Worm (Caenorhabditis elegans) whole organism, mixed stage, embryonic: ENCODE data around the gene srh-37.

Experiments
- M03D4.4 ChIP-seq: sonication (generic microtip); optimal IDR thresholded peaks from 2 replicates; lab custom pipeline; 2017; ENCODE audit warnings: mild to moderate bottlenecking, missing genetic modification characterization, missing compliant biosample characterization
- bed-3 ChIP-seq: fragments of 200-800 bp; sonication (Bioruptor generic); optimal IDR thresholded peaks from 3 replicates; lab custom pipeline; 2018; ENCODE audit warnings: mild to moderate bottlenecking, missing genetic modification characterization, moderate library complexity, missing compliant biosample characterization
- blmp-1 ChIP-seq: fragments of 150-350 bp; optimal IDR thresholded peaks from 2 replicates; lab custom pipeline; 2014; ENCODE audit warnings: missing biosample characterization, missing genetic modification characterization
- ceh-39 ChIP-seq: fragments of 150-350 bp; optimal IDR thresholded peaks from 2 replicates; lab custom pipeline; 2014; ENCODE audit warnings: missing biosample characterization, missing genetic modification characterization
- ceh-43 ChIP-seq: fragments of 200-800 bp; sonication (Bioruptor generic); optimal IDR thresholded peaks from 2 replicates; lab custom pipeline; 2018; ENCODE audit warnings: mild to moderate bottlenecking, missing genetic modification characterization, moderate library complexity, missing compliant biosample characterization
- ces-1 ChIP-seq: fragments of 150-350 bp; optimal IDR thresholded peaks from 2 replicates; lab custom pipeline; 2014; ENCODE audit warnings: missing biosample characterization, missing genetic modification reagents, missing genetic modification characterization
- cnd-1 ChIP-seq: fragments of 200-800 bp; sonication (Bioruptor generic); optimal IDR thresholded peaks from 2 replicates; lab custom pipeline; 2018; ENCODE audit warnings: mild to moderate bottlenecking, missing genetic modification characterization, missing compliant biosample characterization
- drap-1 ChIP-seq: fragments of 200-800 bp; sonication (Bioruptor generic); optimal IDR thresholded peaks from 3 replicates; lab custom pipeline; 2018; ENCODE audit warnings: mild to moderate bottlenecking, missing genetic modification characterization, missing compliant biosample characterization
- elt-1 ChIP-seq: sonication (generic microtip); optimal IDR thresholded peaks from 2 replicates; lab custom pipeline; 2017; ENCODE audit warnings: missing genetic modification characterization, mild to moderate bottlenecking, missing compliant biosample characterization, antibody characterized with exemption, moderate library complexity, borderline replicate concordance; ENCODE audit not compliant: insufficient read depth
- elt-3 ChIP-seq: fragments of 150-350 bp; optimal IDR thresholded peaks from 2 replicates; lab custom pipeline; 2014; ENCODE audit warnings: missing biosample characterization, missing genetic modification characterization
- flh-1 ChIP-seq: fragments of 200-800 bp; sonication (Bioruptor generic); optimal IDR thresholded peaks from 2 replicates; lab custom pipeline; 2018; ENCODE audit warnings: mild to moderate bottlenecking, missing genetic modification characterization, moderate library complexity, missing compliant biosample characterization
- ham-2 ChIP-seq: fragments of 200-800 bp; sonication (Bioruptor generic); optimal IDR thresholded peaks from 2 replicates; lab custom pipeline; 2018; ENCODE audit warnings: mild to moderate bottlenecking, missing genetic modification characterization, missing compliant biosample characterization
- hlh-1 ChIP-seq: fragments of 150-350 bp; optimal IDR thresholded peaks from 2 replicates; lab custom pipeline; 2014; ENCODE audit warnings: missing biosample characterization, missing genetic modification reagents, missing genetic modification characterization
- lin-13 ChIP-seq: fragments of 150-350 bp; optimal IDR thresholded peaks from 2 replicates; lab custom pipeline; 2014; ENCODE audit warnings: missing biosample characterization, missing genetic modification characterization
- lin-32 ChIP-seq: fragments of 200-800 bp; sonication (Bioruptor generic); optimal IDR thresholded peaks from 2 replicates; lab custom pipeline; 2018; ENCODE audit warnings: mild to moderate bottlenecking, missing genetic modification characterization, missing compliant biosample characterization
- lsy-2 ChIP-seq: fragments of 150-350 bp; optimal IDR thresholded peaks from 2 replicates; lab custom pipeline; 2014; ENCODE audit warnings: missing biosample characterization, missing genetic modification characterization
- mab-5 ChIP-seq: fragments of 150-350 bp; optimal IDR thresholded peaks from 2 replicates; lab custom pipeline; 2014; ENCODE audit warnings: missing biosample characterization, missing genetic modification characterization
- mep-1 ChIP-seq: fragments of 150-350 bp; optimal IDR thresholded peaks from 2 replicates; lab custom pipeline; 2017; ENCODE audit warnings: missing biosample characterization, missing genetic modification reagents, missing genetic modification characterization, inconsistent platforms
- mls-2 ChIP-seq: sonication (generic microtip); optimal IDR thresholded peaks from 2 replicates; lab custom pipeline; 2016; ENCODE audit warnings: mild to moderate bottlenecking, missing genetic modification characterization, moderate library complexity, missing compliant biosample characterization
- nhr-12 ChIP-seq: fragments of 150-350 bp; optimal IDR thresholded peaks from 2 replicates; lab custom pipeline; 2014; ENCODE audit warnings: missing biosample characterization, missing genetic modification characterization
- nhr-2 ChIP-seq: fragments of 150-350 bp; optimal IDR thresholded peaks from 2 replicates; lab custom pipeline; 2014; ENCODE audit warnings: missing biosample characterization, missing genetic modification characterization
- nhr-237 ChIP-seq: fragments of 150-350 bp; optimal IDR thresholded peaks from 2 replicates; lab custom pipeline; 2014; ENCODE audit warnings: missing biosample characterization, missing genetic modification characterization
- nhr-28 ChIP-seq: fragments of 150-350 bp; optimal IDR thresholded peaks from 2 replicates; lab custom pipeline; 2014; ENCODE audit warnings: missing biosample characterization, missing genetic modification characterization
- nhr-76 ChIP-seq: sonication (generic microtip); optimal IDR thresholded peaks from 2 replicates; lab custom pipeline; 2017; ENCODE audit warnings: missing biosample characterization, missing genetic modification characterization
- sem-2 ChIP-seq: fragments of 200-800 bp; sonication (Bioruptor generic); optimal IDR thresholded peaks from 2 replicates; lab custom pipeline; 2018; ENCODE audit warnings: mild to moderate bottlenecking, missing genetic modification characterization, missing compliant biosample characterization
- snpc-4 ChIP-seq: fragments of 150-350 bp; optimal IDR thresholded peaks from 2 replicates; lab custom pipeline; 2014; ENCODE audit warnings: missing biosample characterization, missing genetic modification characterization
- sptf-1 ChIP-seq: sonication (generic microtip); optimal IDR thresholded peaks from 2 replicates; lab custom pipeline; 2017; ENCODE audit warnings: mild to moderate bottlenecking, missing genetic modification characterization, moderate library complexity, missing compliant biosample characterization
- tbx-8 ChIP-seq: fragments of 200-800 bp; sonication (Bioruptor generic); optimal IDR thresholded peaks from 2 replicates; lab custom pipeline; 2018; ENCODE audit warnings: mild to moderate bottlenecking, missing genetic modification characterization, moderate library complexity, missing compliant biosample characterization
- unc-120 ChIP-seq: sonication (generic microtip); optimal IDR thresholded peaks from 2 replicates; lab custom pipeline; 2017; ENCODE audit warnings: missing genetic modification characterization, missing compliant biosample characterization; ENCODE audit not compliant: poor library complexity, severe bottlenecking
- unc-62 ChIP-seq: fragments of 150-350 bp; optimal IDR thresholded peaks from 2 replicates; lab custom pipeline; 2014; ENCODE audit warnings: missing biosample characterization, missing genetic modification reagents, missing genetic modification characterization
- zip-8 ChIP-seq: fragments of 150-350 bp; optimal IDR thresholded peaks from 2 replicates; lab custom pipeline; 2014; ENCODE audit warnings: missing biosample characterization, missing genetic modification characterization
- ztf-11 ChIP-seq: fragments of 150-350 bp; optimal IDR thresholded peaks from 2 replicates; lab custom pipeline; 2014; ENCODE audit warnings: missing biosample characterization, missing genetic modification characterization

The srh-37 gene

DNA sequence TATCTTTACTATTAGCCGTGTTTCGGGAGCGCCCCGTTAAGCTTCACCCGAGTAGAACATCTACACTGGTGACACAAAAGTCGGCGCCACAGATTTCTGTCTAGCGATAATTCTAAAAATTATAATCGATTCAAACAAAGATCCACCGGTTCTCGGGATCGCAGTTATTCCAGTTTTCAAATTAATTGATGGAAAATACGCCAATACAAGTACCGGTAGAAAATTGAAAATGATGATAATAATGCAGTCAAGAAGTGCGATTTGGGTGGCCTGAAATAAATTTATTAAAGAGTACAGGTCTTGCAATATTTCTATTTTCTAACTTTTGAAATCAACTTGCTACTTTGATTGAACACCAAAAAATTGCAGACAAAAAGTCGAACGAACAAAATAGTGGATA is 44.8 kb downstream of the srh-37 start:
- TF ChIP-seq nhr-28 (tag; lab: Kevin White, UChicago): no peak
- TF ChIP-seq mab-5 (tag; lab: Kevin White, UChicago): no peak
- TF ChIP-seq sptf-1 (tag; lab: Kevin White, UChicago): no peak
- TF ChIP-seq sem-2 (GFP tag; lab: Kevin White, UChicago): no peak
- TF ChIP-seq unc-62 (GFP tag; lab: Kevin White, UChicago): no peak
- TF ChIP-seq lin-13 (tag; lab: Kevin White, UChicago): no peak
- no peak for TF ChIP-seq lsy-2 (tag; lab: Kevin White, UChicago)
- TF ChIP-seq ceh-39 (tag; lab: Kevin White, UChicago): no peak
- TF ChIP-seq drap-1 (GFP tag; lab: Kevin White, UChicago): no peak
- TF ChIP-seq elt-3 (tag; lab: Kevin White, UChicago): no peak
- TF ChIP-seq mep-1 (tag; lab: Kevin White, UChicago): no peak
- TF ChIP-seq nhr-76 (tag; lab: Kevin White, UChicago): no peak
- no peak for TF ChIP-seq ces-1 (GFP tag; lab: Kevin White, UChicago)
- TF ChIP-seq mls-2 (tag; lab: Kevin White, UChicago): no peak
- TF ChIP-seq hlh-1 (tag; lab: Kevin White, UChicago): no peak
- TF ChIP-seq bed-3 (GFP tag; lab: Kevin White, UChicago): no peak
- TF ChIP-seq ceh-43 (GFP tag; lab: Kevin White, UChicago): no peak
- TF ChIP-seq nhr-237 (tag; lab: Kevin White, UChicago): no peak
- no peak for TF ChIP-seq blmp-1 (tag; lab: Kevin White, UChicago)
- TF ChIP-seq, all 35 proteins: peak for 0

DNA sequence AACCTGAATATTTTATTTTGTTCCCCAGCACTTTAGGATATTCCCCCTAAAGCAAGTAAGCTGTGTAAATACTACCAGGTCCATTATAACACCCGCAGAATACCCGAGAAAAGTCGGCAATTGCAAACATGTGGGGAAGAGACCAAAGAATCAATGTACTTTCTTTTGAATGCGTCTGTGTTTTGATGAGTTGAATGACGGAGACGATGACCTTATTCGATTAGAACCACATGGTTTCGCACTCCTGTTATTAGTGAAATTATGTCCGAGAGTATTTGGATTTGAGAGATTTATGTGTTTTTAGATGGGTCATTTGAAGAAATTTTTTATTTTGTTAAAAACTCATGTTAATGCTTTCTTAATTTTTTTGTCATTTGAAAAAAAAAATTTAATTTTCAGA is 47.0 kb downstream of the srh-37 start:
- no peak for TF ChIP-seq blmp-1 (tag; lab: Kevin White, UChicago)
- TF ChIP-seq M03D4.4 (tag; lab: Kevin White, UChicago): no peak
- no peak for TF ChIP-seq elt-3 (tag; lab: Kevin White, UChicago)
- no peak for TF ChIP-seq bed-3 (GFP tag; lab: Kevin White, UChicago)
- TF ChIP-seq hlh-1 (tag; lab: Kevin White, UChicago): no peak

DNA sequence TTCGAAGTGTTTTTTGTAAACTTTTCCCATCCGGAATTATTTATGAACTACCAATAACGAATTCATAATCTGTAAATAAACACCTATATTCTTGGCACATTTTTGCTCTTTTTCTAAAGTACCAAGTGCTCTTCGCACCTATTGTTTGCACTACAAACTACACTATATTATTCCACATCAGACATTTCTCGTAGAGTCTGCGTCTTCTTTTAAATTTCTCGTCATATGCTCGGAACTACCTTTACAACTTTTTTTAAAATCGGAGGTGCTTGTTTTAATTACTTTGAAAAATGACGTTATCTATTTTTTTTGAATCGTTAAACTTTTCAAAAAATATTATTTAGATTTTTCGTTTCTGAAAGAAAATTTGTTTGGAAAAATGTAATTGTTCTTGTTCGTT is 47.5 kb downstream of the srh-37 start, which contains the start of gene nhr-201:
TSS of gene nhr-201 (plus strand) at position 29 of the 400 bp plus-strand sequence.
- no peak for TF ChIP-seq zip-8 (tag; lab: Kevin White, UChicago)
- TF ChIP-seq ztf-11 (tag; lab: Kevin White, UChicago): no peak
- no peak for TF ChIP-seq cnd-1 (tag; lab: Kevin White, UChicago)
- no peak for TF ChIP-seq sem-2 (GFP tag; lab: Kevin White, UChicago)
- no peak for TF ChIP-seq mab-5 (tag; lab: Kevin White, UChicago)
- TF ChIP-seq ces-1 (GFP tag; lab: Kevin White, UChicago): no peak
- no peak for TF ChIP-seq flh-1
- TF ChIP-seq ham-2 (GFP tag; lab: Kevin White, UChicago): no peak
- no peak for TF ChIP-seq lin-13 (tag; lab: Kevin White, UChicago)
- TF ChIP-seq nhr-12: no peak
- TF ChIP-seq drap-1 (GFP tag; lab: Kevin White, UChicago): no peak
- TF ChIP-seq mep-1 (tag; lab: Kevin White, UChicago): no peak
- no peak for TF ChIP-seq tbx-8 (GFP tag; lab: Kevin White, UChicago)
- no peak for TF ChIP-seq sptf-1 (tag; lab: Kevin White, UChicago)
- TF ChIP-seq hlh-1 (tag; lab: Kevin White, UChicago): no peak
- no peak for TF ChIP-seq blmp-1 (tag; lab: Kevin White, UChicago)
- no peak for TF ChIP-seq snpc-4 (tag; lab: Kevin White, UChicago)
- no peak for TF ChIP-seq elt-3 (tag; lab: Kevin White, UChicago)
- no peak for TF ChIP-seq ceh-39 (tag; lab: Kevin White, UChicago)

DNA sequence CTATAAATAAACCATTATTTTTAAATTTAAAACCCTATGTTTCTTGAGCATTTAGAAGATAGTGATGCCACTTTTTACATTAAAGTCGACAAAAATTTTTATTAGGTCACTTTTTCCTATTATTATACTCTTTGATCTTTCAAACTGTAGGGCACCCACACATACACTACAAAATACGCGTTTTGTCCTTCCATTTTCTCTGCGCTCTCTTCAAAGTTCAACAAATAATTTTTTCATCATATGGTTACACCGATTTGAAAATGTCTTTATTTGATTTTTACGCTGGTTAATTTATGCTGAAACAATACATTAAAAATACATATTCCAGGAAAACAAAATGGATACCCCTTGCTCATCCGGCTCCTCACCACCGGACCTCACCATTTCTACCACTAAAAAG is 50.1 kb downstream of the srh-37 start, which contains the start of gene nhr-202:
TSS of gene nhr-202 (plus strand) at position 326 of the 400 bp plus-strand sequence.
- TF ChIP-seq unc-120 (tag; lab: Kevin White, UChicago): no peak
- no peak for TF ChIP-seq nhr-237 (tag; lab: Kevin White, UChicago)
- no peak for TF ChIP-seq ztf-11 (tag; lab: Kevin White, UChicago)
- no peak for TF ChIP-seq ces-1 (GFP tag; lab: Kevin White, UChicago)
- no peak for TF ChIP-seq lin-13 (tag; lab: Kevin White, UChicago)
- no peak for TF ChIP-seq cnd-1 (tag; lab: Kevin White, UChicago)
- TF ChIP-seq lin-32 (GFP tag; lab: Kevin White, UChicago): no peak
- no peak for TF ChIP-seq nhr-76 (tag; lab: Kevin White, UChicago)
- TF ChIP-seq nhr-2 (tag; lab: Kevin White, UChicago): no peak
- TF ChIP-seq zip-8 (tag; lab: Kevin White, UChicago): no peak
- TF ChIP-seq mab-5 (tag; lab: Kevin White, UChicago): no peak
- no peak for TF ChIP-seq elt-1
- no peak for TF ChIP-seq M03D4.4 (tag; lab: Kevin White, UChicago)
